Fruit fly (Drosophila melanogaster): Measurements from ENCODE around the gene Cyp313a4.

DNA sequence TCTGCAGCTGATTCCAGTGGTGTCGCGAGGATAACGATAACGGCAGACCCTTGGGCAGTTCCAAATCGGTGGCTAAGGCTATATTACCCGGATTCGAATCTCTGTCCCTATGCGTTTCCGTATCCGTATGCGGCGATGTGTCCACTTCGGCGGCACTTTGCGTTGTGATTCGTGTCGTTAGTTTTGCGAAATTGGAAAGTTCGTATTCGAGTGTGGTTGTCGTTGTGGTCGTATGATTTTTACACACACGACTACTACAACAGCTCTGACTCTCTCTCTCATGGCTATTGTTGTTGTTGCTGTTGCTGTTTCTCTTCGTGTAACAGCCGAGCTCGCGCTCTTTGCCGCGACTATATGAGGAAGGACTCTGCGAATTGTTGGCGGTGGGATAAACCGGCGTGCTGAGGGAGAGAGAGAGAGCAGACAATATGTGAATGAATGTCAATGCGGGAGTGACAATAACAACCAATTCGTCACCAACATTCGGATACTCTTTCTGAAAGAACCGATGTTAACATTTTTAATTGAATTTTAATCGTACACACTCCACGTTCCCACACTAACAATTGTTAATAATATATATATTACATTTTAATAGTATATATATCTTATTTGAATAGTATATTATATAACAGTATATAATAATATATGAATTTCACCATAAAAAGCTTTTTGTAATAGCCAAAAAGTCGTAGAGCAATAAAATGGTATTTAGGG, 38.6 kb upstream of the Cyp313a4 start:
- TF ChIP-seq EcR (GFP tag; optimal IDR thresholded peaks at IDR 0.05) (peak; percentile 18), fd96Ca (GFP tag; IDR thresholded peaks at IDR 0.05) (peak; percentile 34; the same call in 1 of the 3 replicates), CG8301 (tag; optimal IDR thresholded peaks at IDR 0.05) (peak; percentile 47), Pif1A (GFP tag; optimal IDR thresholded peaks at IDR 0.05) (peak; percentile 27)
